Worm (Caenorhabditis elegans) whole organism, dauer: Measurements from ENCODE around the gene C04C11.1.
"Not testable (repeated sequence)": the region's sequence is repeated elsewhere in the genome, so short reads cannot be mapped to it uniquely, and the experiment has no call there.

ENCODE experiments used
- unc-62 ChIP-seq: sonication (generic microtip); optimal IDR thresholded peaks from 2 replicates; lab custom pipeline; 2017; ENCODE audit warnings: missing biosample characterization, missing genetic modification reagents, missing genetic modification characterization

The C04C11.1 gene

ce11 chrX:14020290-14020689 lies at the start of gene C04C11.1:
C04C11.1 (plus strand) TSS chrX:14020590.
- TF ChIP-seq unc-62 (GFP tag; lab: Kevin White, UChicago) = no peak

ce11 chrX:13973769-13974168 lies 46.6 kb upstream of the C04C11.1 start:
- no peak for TF ChIP-seq unc-62 (GFP tag; lab: Kevin White, UChicago)

- TF ChIP-seq unc-62 (GFP tag; lab: Kevin White, UChicago) = no peak
Observed at ce11 chrX:13974448-13975071, 45.8 kb upstream of the C04C11.1 start.

- no peak for TF ChIP-seq unc-62 (GFP tag; lab: Kevin White, UChicago)
Observed at ce11 chrX:13975314-13975713, 45.1 kb upstream of the C04C11.1 start, which contains the start of gene F48F7.5. F48F7.5 (plus strand) TSS chrX:13975653.

ce11 chrX:13977439-13978118 lies 42.8 kb upstream of the C04C11.1 start, which contains the start of gene F48F7.6:
F48F7.6 (plus strand) TSS chrX:13977829.
- no peak for TF ChIP-seq unc-62 (GFP tag; lab: Kevin White, UChicago)

ce11 chrX:13980417-13980816 lies 40.0 kb upstream of the C04C11.1 start, which contains the start of gene arrd-24:
arrd-24 (minus strand) TSS chrX:13980517.
- TF ChIP-seq unc-62 (GFP tag; lab: Kevin White, UChicago) = not testable (repeated sequence)

- TF ChIP-seq unc-62 (GFP tag; lab: Kevin White, UChicago) = no peak
Observed at ce11 chrX:13986307-13986706, 34.1 kb upstream of the C04C11.1 start, which contains the start of gene irld-24. irld-24 (plus strand) TSS chrX:13986607.

ce11 chrX:13990680-13991079 lies 29.7 kb upstream of the C04C11.1 start, which contains the start of gene C31E10.11:
C31E10.11 (minus strand) TSS chrX:13990780.
- no peak for TF ChIP-seq unc-62 (GFP tag; lab: Kevin White, UChicago)

ce11 chrX:13995803-13996388 lies 24.5 kb upstream of the C04C11.1 start, which contains the start of the genes C31E10.5 and C31E10.6:
C31E10.5 (minus strand) TSS chrX:13995834.
C31E10.6 (plus strand) TSS chrX:13996338.
- no peak for TF ChIP-seq unc-62 (GFP tag; lab: Kevin White, UChicago)

ce11 chrX:14000198-14000748 lies 20.1 kb upstream of the C04C11.1 start:
- TF ChIP-seq unc-62 (GFP tag; lab: Kevin White, UChicago) = no peak

ce11 chrX:14001494-14001974 lies 18.9 kb upstream of the C04C11.1 start, which contains the start of gene cytb-5.1:
cytb-5.1 (plus strand) TSS chrX:14001924.
- TF ChIP-seq unc-62 (GFP tag; lab: Kevin White, UChicago) = no peak

ce11 chrX:14002739-14003138 lies 17.7 kb upstream of the C04C11.1 start:
- TF ChIP-seq unc-62 (GFP tag; lab: Kevin White, UChicago) = no peak

ce11 chrX:14003538-14003937 lies 16.9 kb upstream of the C04C11.1 start:
- no peak for TF ChIP-seq unc-62 (GFP tag; lab: Kevin White, UChicago)

ce11 chrX:14008130-14008529 lies 12.3 kb upstream of the C04C11.1 start:
- no peak for TF ChIP-seq unc-62 (GFP tag; lab: Kevin White, UChicago)

ce11 chrX:14012417-14012816 lies 8.0 kb upstream of the C04C11.1 start, which contains the start of gene tbc-19:
tbc-19 (minus strand) TSS chrX:14012517.
- no peak for TF ChIP-seq unc-62 (GFP tag; lab: Kevin White, UChicago)
